Worm (Caenorhabditis elegans) whole organism, young adult: Measurements from ENCODE around the gene D2085.7.

Experiments
- Y79H2A.3 ChIP-seq: fragments of 200-800 bp; sonication (Bioruptor generic); conservative IDR thresholded peaks from 2 replicates; pipeline ENCODE4 v1.3.6; 2022; ENCODE audit warnings: missing genetic modification reagents, missing genetic modification characterization, missing compliant biosample characterization
- Y95B8A.8 ChIP-seq: fragments of 200-800 bp; sonication (Bioruptor generic); IDR thresholded peaks from 2 replicates; pipeline ENCODE4 v1.3.6; 2022; ENCODE audit warnings: missing genetic modification reagents, missing genetic modification characterization, missing compliant biosample characterization
- ceh-79 ChIP-seq: sonication (generic microtip); optimal IDR thresholded peaks from 2 replicates; lab custom pipeline; 2017; ENCODE audit warnings: mild to moderate bottlenecking, missing genetic modification characterization, missing compliant biosample characterization
- dox-1 ChIP-seq: fragments of 200-800 bp; sonication (Bioruptor generic); IDR thresholded peaks from 2 replicates; pipeline ENCODE4 v1.3.6; 2022; ENCODE audit warnings: missing genetic modification reagents, missing genetic modification characterization, missing compliant biosample characterization
- dpl-1 ChIP-seq: fragments of 150-350 bp; optimal IDR thresholded peaks from 2 replicates; lab custom pipeline; 2014; ENCODE audit warnings: missing biosample characterization, missing genetic modification reagents, missing genetic modification characterization
- him-1 ChIP-seq: sonication (generic microtip); optimal IDR thresholded peaks from 2 replicates; lab custom pipeline; 2016; ENCODE audit warnings: missing genotype, missing genetic modification reagents, missing genetic modification characterization, missing compliant biosample characterization
- nhr-179 ChIP-seq: sonication (generic microtip); optimal IDR thresholded peaks from 2 replicates; lab custom pipeline; 2016; ENCODE audit warnings: mild to moderate bottlenecking, missing genetic modification characterization, missing compliant biosample characterization
- snpc-4 ChIP-seq, 5 experiments: fragments of 150-350 bp in 1 of 5; sonication (generic microtip) in 4 of 5; optimal IDR thresholded peaks; 2 replicates each; lab custom pipeline; 2014 to 2018; ENCODE audit warnings: missing genetic modification characterization in 5 of 5, missing biosample characterization in 3 of 5, antibody characterized with exemption in 2 of 5, mild to moderate bottlenecking in 2 of 5, missing compliant biosample characterization in 2 of 5, missing genotype in 2 of 5, moderate library complexity in 2 of 5, missing genetic modification reagents in 1 of 5
- ztf-26 ChIP-seq: sonication (generic microtip); optimal IDR thresholded peaks from 2 replicates; lab custom pipeline; 2017; ENCODE audit warnings: missing genetic modification characterization, missing compliant biosample characterization

DNA sequence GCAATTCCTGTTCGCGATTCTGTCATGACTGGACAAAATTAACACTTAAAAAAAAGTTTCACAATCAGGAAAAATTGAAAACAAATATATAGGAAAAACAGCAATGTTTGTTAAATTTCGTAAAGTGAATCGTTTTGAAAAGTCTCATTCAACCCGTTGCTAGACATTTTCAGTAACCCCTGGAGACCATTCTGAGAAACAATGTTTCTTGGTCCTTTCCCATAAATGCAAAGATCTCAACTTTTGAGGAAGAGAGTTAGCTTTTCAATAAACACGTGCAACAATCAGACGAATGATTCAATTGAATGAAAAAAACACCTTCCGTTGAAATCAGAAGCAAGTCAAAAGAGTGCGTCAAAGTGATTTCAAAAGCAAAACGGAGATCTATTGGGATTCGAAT is 31.1 kb upstream of the D2085.7 start, which contains the start of gene F28C6.9:
- TF ChIP-seq ztf-26 (tag; lab: Kevin White, UChicago), result no peak
- TF ChIP-seq Y95B8A.8 (GFP tag; lab: Robert Waterston, UW), result no peak
- no peak for TF ChIP-seq dox-1 (GFP tag; lab: Robert Waterston, UW)
- TF ChIP-seq him-1 (tag; lab: Kevin White, UChicago), result no peak
- TF ChIP-seq snpc-4 (GFP tag; optimal IDR thresholded peaks at IDR 0.05; lab: Kevin White, UChicago), result no peak
- no peak for TF ChIP-seq snpc-4 (tag; optimal IDR thresholded peaks at IDR 0.05; lab: Kevin White, UChicago)
- no peak for TF ChIP-seq dpl-1
- no peak for TF ChIP-seq nhr-179
- TF ChIP-seq ceh-79 (tag; lab: Kevin White, UChicago), result no peak
- TF ChIP-seq Y79H2A.3, result no peak
